Fruit fly (Drosophila melanogaster): ENCODE measurements around the gene loh.

loh gene

dm6 chr2L:10439174-10439573 is 3.2 kb upstream of the loh start, which contains the start of gene Nse4 (continued):
- peak; percentile 88 for TF ChIP-seq vnd (GFP tag; IDR thresholded peaks at IDR 0.05; ENCODE audit: partially characterized antibody)
- peak; percentile 93 for TF ChIP-seq CG14860 (GFP tag; IDR thresholded peaks at IDR 0.05; ENCODE audit: partially characterized antibody)
- TF ChIP-seq Opbp (GFP tag; IDR thresholded peaks at IDR 0.05; ENCODE audit: partially characterized antibody), result peak; percentile 77; the same call in 2 of the 3 replicates
- peak; percentile 90 for TF ChIP-seq CG7963 (GFP tag; IDR thresholded peaks at IDR 0.05; ENCODE audit: partially characterized antibody)
- peak; percentile 2 for TF ChIP-seq CG12391 (tag; optimal IDR thresholded peaks at IDR 0.05)
- TF ChIP-seq hbn (GFP tag; IDR thresholded peaks at IDR 0.05; ENCODE audit: partially characterized antibody), result peak; percentile 68
- TF ChIP-seq vvl (GFP tag; IDR thresholded peaks at IDR 0.05), result no peak
- peak; percentile 10 for TF ChIP-seq CG17829 (tag; optimal IDR thresholded peaks at IDR 0.05)
- TF ChIP-seq CG4730 (GFP tag; IDR thresholded peaks at IDR 0.05), result no peak
- TF ChIP-seq stwl (tag; optimal IDR thresholded peaks at IDR 0.05), result peak; percentile 79
- peak; percentile 91 for TF ChIP-seq Bgb (GFP tag; IDR thresholded peaks at IDR 0.05; ENCODE audit: partially characterized antibody)
- TF ChIP-seq chinmo (GFP tag; IDR thresholded peaks at IDR 0.05; ENCODE audit: partially characterized antibody), result peak; percentile 85; the same call in 2 of the 4 replicates
- TF ChIP-seq hb (GFP tag; IDR thresholded peaks at IDR 0.05; ENCODE audit: partially characterized antibody), result peak; percentile 79; the same call in 2 of the 3 replicates
- peak; percentile 83 for TF ChIP-seq nerfin-2 (GFP tag; IDR thresholded peaks at IDR 0.05; ENCODE audit: partially characterized antibody)
- peak; percentile 82 for TF ChIP-seq CG16813 (GFP tag; IDR thresholded peaks at IDR 0.05; ENCODE audit: partially characterized antibody)
- peak; percentile 93 for TF ChIP-seq Dref (GFP tag; IDR thresholded peaks at IDR 0.05)
- TF ChIP-seq pfk (GFP tag; optimal IDR thresholded peaks at IDR 0.05), result peak; percentile 70
- no peak for TF ChIP-seq maf-S (GFP tag; optimal IDR thresholded peaks at IDR 0.05)
- TF ChIP-seq eve (GFP tag; optimal IDR thresholded peaks at IDR 0.05), result no peak
- peak in 1 of 3 experiments; percentile 32 for TF ChIP-seq lola (GFP tag; optimal IDR thresholded peaks at IDR 0.05)
- peak; percentile 79 for TF ChIP-seq Scr (GFP tag; IDR thresholded peaks at IDR 0.05; ENCODE audit: partially characterized antibody)
- TF ChIP-seq CoRest (tag; optimal IDR thresholded peaks at IDR 0.05), result peak; percentile 5
- no peak for TF ChIP-seq eyg (GFP tag; optimal IDR thresholded peaks at IDR 0.05)
- peak; percentile 87 for TF ChIP-seq E2f2 (GFP tag; IDR thresholded peaks at IDR 0.05)
- peak; percentile 2 for TF ChIP-seq sug (tag; optimal IDR thresholded peaks at IDR 0.05)
- TF ChIP-seq inv (GFP tag; IDR thresholded peaks at IDR 0.05; ENCODE audit: partially characterized antibody), result peak; percentile 73
- TF ChIP-seq Dp (GFP tag; optimal IDR thresholded peaks at IDR 0.05), result peak; percentile 75

- TF ChIP-seq zfh1 (GFP tag; IDR thresholded peaks at IDR 0.05), result no peak
- no peak for TF ChIP-seq CG17328 (GFP tag; IDR thresholded peaks at IDR 0.05)
These were observed 10.0 kb downstream of the loh start, which contains the start of gene ppk10 for dm6 chr2L:10452296-10452695. Gene ppk10, minus strand, starts transcription at chr2L:10452396.

- no peak for TF ChIP-seq kni (GFP tag; optimal IDR thresholded peaks at IDR 0.05)
- no peak for TF ChIP-seq H15 (GFP tag; IDR thresholded peaks at IDR 0.05)
- no peak for TF ChIP-seq Dbx (GFP tag; IDR thresholded peaks at IDR 0.05)
- TF ChIP-seq Opbp (GFP tag; IDR thresholded peaks at IDR 0.05; ENCODE audit: partially characterized antibody), result no peak
- no peak for TF ChIP-seq sob (GFP tag; IDR thresholded peaks at IDR 0.05)
- TF ChIP-seq Hmx (GFP tag; optimal IDR thresholded peaks at IDR 0.05), result no peak
- TF ChIP-seq Taf1 (GFP tag; IDR thresholded peaks at IDR 0.05), result no peak
- no peak for TF ChIP-seq CkIIα-i1 (GFP tag; IDR thresholded peaks at IDR 0.05)
- peak; percentile 75 for TF ChIP-seq sug (tag; optimal IDR thresholded peaks at IDR 0.05)
- TF ChIP-seq Oaz (GFP tag; IDR thresholded peaks at IDR 0.05), result no peak
- no peak for TF ChIP-seq CG3726 (GFP tag; IDR thresholded peaks at IDR 0.05)
- no peak for TF ChIP-seq Dll (GFP tag; IDR thresholded peaks at IDR 0.05; ENCODE audit: partially characterized antibody)
- no peak for TF ChIP-seq CG2875 (GFP tag; optimal IDR thresholded peaks at IDR 0.05)
- no peak for TF ChIP-seq Chrac-16 (GFP tag; optimal IDR thresholded peaks at IDR 0.05)
- no peak for TF ChIP-seq CG10565 (GFP tag; optimal IDR thresholded peaks at IDR 0.05)
- TF ChIP-seq Sin3A (optimal IDR thresholded peaks at IDR 0.05), result no peak
- 0 out of 3 replicates have a peak, but pooled peaks have one; percentile 56 for TF ChIP-seq CG2199 (GFP tag; IDR thresholded peaks at IDR 0.05)
- TF ChIP-seq CHES-1-like (GFP tag; optimal IDR thresholded peaks at IDR 0.05), result no peak
- TF ChIP-seq CG17912 (GFP tag; optimal IDR thresholded peaks at IDR 0.05), result no peak
- no peak for TF ChIP-seq C15 (GFP tag; IDR thresholded peaks at IDR 0.05)
These were observed 13.7 kb downstream of the loh start for dm6 chr2L:10455944-10456520.
